Fruit fly (Drosophila melanogaster) whole organism, embryonic: ENCODE results near the gene Strip.

Experiments
- B-H2 ChIP-seq: fragments of 200-800 bp; sonication (Bioruptor generic); optimal IDR thresholded peaks from 2 replicates; lab custom pipeline; 2018; ENCODE audit warnings: missing biosample characterization, mild to moderate bottlenecking, missing genetic modification characterization
- CG10959 ChIP-seq: fragments of 200-800 bp; sonication (Bioruptor generic); IDR thresholded peaks from 2 replicates; pipeline ENCODE4 v1.3.6; 2022; ENCODE audit warnings: missing biosample characterization, missing genetic modification characterization
- CG12299 ChIP-seq: fragments of 200-800 bp; sonication (Bioruptor generic); optimal IDR thresholded peaks from 2 replicates; lab custom pipeline; 2018; ENCODE audit warnings: missing biosample characterization, mild to moderate bottlenecking, missing genetic modification characterization
- CG13424 ChIP-seq: fragments of 200-800 bp; sonication (Bioruptor generic); optimal IDR thresholded peaks from 2 replicates; lab custom pipeline; 2019; ENCODE audit warnings: missing biosample characterization, mild to moderate bottlenecking, missing genetic modification characterization, moderate library complexity
- CG14441 ChIP-seq: fragments of 200-800 bp; sonication (Bioruptor generic); IDR thresholded peaks from 2 replicates; pipeline ENCODE4 v1.3.6; 2022; ENCODE audit warnings: missing biosample characterization, missing genetic modification characterization
- CG15011 ChIP-seq: fragments of 200-800 bp; sonication (Bioruptor generic); optimal IDR thresholded peaks from 3 replicates; lab custom pipeline; 2018; ENCODE audit warnings: missing biosample characterization, mild to moderate bottlenecking, missing genetic modification characterization
- CG15696 ChIP-seq: fragments of 200-800 bp; sonication (Bioruptor generic); optimal IDR thresholded peaks from 2 replicates; lab custom pipeline; 2019; ENCODE audit warnings: missing biosample characterization, mild to moderate bottlenecking, missing genetic modification characterization, moderate library complexity
- CG1602 ChIP-seq: fragments of 200-800 bp; sonication (Bioruptor generic); optimal IDR thresholded peaks from 3 replicates; lab custom pipeline; 2016; ENCODE audit warnings: missing biosample characterization, missing genetic modification characterization
- CG17359 ChIP-seq: fragments of 200-800 bp; sonication (Bioruptor generic); optimal IDR thresholded peaks from 3 replicates; lab custom pipeline; 2018; ENCODE audit warnings: missing biosample characterization, mild to moderate bottlenecking, missing genetic modification characterization, moderate library complexity
- CG18599 ChIP-seq: fragments of 200-800 bp; sonication (Bioruptor generic); optimal IDR thresholded peaks from 3 replicates; lab custom pipeline; 2017; ENCODE audit warnings: missing biosample characterization, missing genetic modification characterization, mild to moderate bottlenecking, moderate library complexity, missing genetic modification reagents
- CG2120 ChIP-seq: fragments of 200-800 bp; sonication (Bioruptor generic); optimal IDR thresholded peaks from 3 replicates; lab custom pipeline; 2016; ENCODE audit warnings: missing biosample characterization, missing genetic modification characterization
- CG2678 ChIP-seq: fragments of 200-800 bp; sonication (Bioruptor generic); optimal IDR thresholded peaks from 3 replicates; lab custom pipeline; 2019; ENCODE audit warnings: missing biosample characterization, mild to moderate bottlenecking, missing genetic modification characterization, moderate library complexity
- CG32532 ChIP-seq: fragments of 200-800 bp; sonication (Bioruptor generic); IDR thresholded peaks from 2 replicates; pipeline ENCODE4 v1.3.6; 2022; ENCODE audit warnings: missing biosample characterization, missing genetic modification characterization
- CG33557 ChIP-seq: fragments of 200-800 bp; sonication (Bioruptor generic); optimal IDR thresholded peaks from 2 replicates; lab custom pipeline; 2019; ENCODE audit warnings: missing biosample characterization, mild to moderate bottlenecking, missing genetic modification characterization, moderate library complexity
- CG4360 ChIP-seq: fragments of 200-800 bp; sonication (Bioruptor generic); IDR thresholded peaks from 2 replicates; pipeline ENCODE4 v1.3.6; 2022; ENCODE audit warnings: missing biosample characterization, missing genetic modification characterization
- CG43689 ChIP-seq: fragments of 200-800 bp; sonication (Bioruptor generic); IDR thresholded peaks from 2 replicates; pipeline ENCODE4 v1.3.6; 2022; ENCODE audit warnings: missing biosample characterization, missing genetic modification characterization
- CG6854 ChIP-seq: fragments of 200-800 bp; sonication (Bioruptor generic); optimal IDR thresholded peaks from 3 replicates; lab custom pipeline; 2017; ENCODE audit warnings: missing biosample characterization, mild to moderate bottlenecking, missing genetic modification characterization
- CG8290 ChIP-seq, 3 experiments: fragments of 200-800 bp; sonication (Bioruptor generic); optimal IDR thresholded peaks; 2 replicates each; lab custom pipeline; 2016 to 2019; ENCODE audit warnings: missing biosample characterization in 3 of 3, missing genetic modification characterization in 3 of 3, mild to moderate bottlenecking in 2 of 3, moderate library complexity in 1 of 3
- CG8924 ChIP-seq: fragments of 200-800 bp; optimal IDR thresholded peaks from 3 replicates; lab custom pipeline; 2019; ENCODE audit warnings: missing biosample characterization, mild to moderate bottlenecking, missing genetic modification characterization, moderate library complexity
- CG9817 ChIP-seq: fragments of 200-800 bp; sonication (Bioruptor generic); optimal IDR thresholded peaks from 2 replicates; lab custom pipeline; 2018; ENCODE audit warnings: missing biosample characterization, mild to moderate bottlenecking, missing genetic modification characterization, moderate library complexity
- Gug ChIP-seq: fragments of 200-800 bp; sonication (Bioruptor generic); IDR thresholded peaks from 4 replicates; pipeline ENCODE4 v1.3.6; 2022; ENCODE audit warnings: missing biosample characterization, missing genetic modification characterization
- H2.0 ChIP-seq: fragments of 200-800 bp; sonication (Bioruptor generic); IDR thresholded peaks from 2 replicates; pipeline ENCODE4 v1.3.6; 2022; ENCODE audit warnings: missing biosample characterization, missing genetic modification characterization
- Hand ChIP-seq: fragments of 200-800 bp; sonication (Bioruptor generic); optimal IDR thresholded peaks from 2 replicates; lab custom pipeline; 2017; ENCODE audit warnings: mild to moderate bottlenecking, missing biosample characterization, missing genetic modification reagents, missing genetic modification characterization
- MBD-R2 ChIP-seq: fragments of 200-800 bp; sonication (Bioruptor generic); IDR thresholded peaks from 2 replicates; pipeline ENCODE4 v1.3.6; 2022; ENCODE audit warnings: missing biosample characterization, missing genetic modification characterization
- Mrtf ChIP-seq: fragments of 200-800 bp; sonication (Bioruptor generic); IDR thresholded peaks from 3 replicates; pipeline ENCODE4 v1.3.6; 2022; ENCODE audit warnings: missing biosample characterization, missing genetic modification characterization
- Ptx1 ChIP-seq: fragments of 200-800 bp; sonication (Bioruptor generic); IDR thresholded peaks from 2 replicates; pipeline ENCODE4 v1.3.6; 2022; ENCODE audit warnings: missing biosample characterization, missing genetic modification characterization
- Xbp1 ChIP-seq: fragments of 200-800 bp; sonication (Bioruptor generic); optimal IDR thresholded peaks from 3 replicates; lab custom pipeline; 2016; ENCODE audit warnings: missing biosample characterization, mild to moderate bottlenecking, missing genetic modification characterization
- ac ChIP-seq: fragments of 200-800 bp; sonication (Bioruptor generic); optimal IDR thresholded peaks from 3 replicates; lab custom pipeline; 2017; ENCODE audit warnings: missing biosample characterization, mild to moderate bottlenecking, missing genetic modification characterization
- cad ChIP-seq: fragments of >200 bp; optimal IDR thresholded peaks from 2 replicates; lab custom pipeline; 2017; ENCODE audit warnings: missing biosample characterization, missing genetic modification characterization
- cg ChIP-seq: fragments of 200-800 bp; sonication (Bioruptor generic); optimal IDR thresholded peaks from 3 replicates; lab custom pipeline; 2019; ENCODE audit warnings: missing biosample characterization, mild to moderate bottlenecking, missing genetic modification characterization, moderate library complexity
- dmrt11E ChIP-seq: fragments of 200-800 bp; sonication (Bioruptor generic); optimal IDR thresholded peaks from 3 replicates; lab custom pipeline; 2018; ENCODE audit warnings: missing biosample characterization, mild to moderate bottlenecking, missing genetic modification characterization, moderate library complexity
- gcm ChIP-seq: fragments of 200-800 bp; sonication (Bioruptor generic); optimal IDR thresholded peaks from 2 replicates; lab custom pipeline; 2019; ENCODE audit warnings: missing biosample characterization, mild to moderate bottlenecking, missing genetic modification characterization, moderate library complexity
- grau ChIP-seq: fragments of 200-800 bp; optimal IDR thresholded peaks from 3 replicates; lab custom pipeline; 2019; ENCODE audit warnings: missing biosample characterization, mild to moderate bottlenecking, missing genetic modification characterization, moderate library complexity
- jumu ChIP-seq: fragments of 200-800 bp; sonication (Bioruptor generic); optimal IDR thresholded peaks from 3 replicates; lab custom pipeline; 2016; ENCODE audit warnings: missing biosample characterization, missing genetic modification characterization
- lilli ChIP-seq: fragments of 200-800 bp; sonication (Bioruptor generic); optimal IDR thresholded peaks from 3 replicates; lab custom pipeline; 2016; ENCODE audit warnings: missing biosample characterization, missing genetic modification characterization
- lmd ChIP-seq: fragments of 200-800 bp; sonication (Bioruptor generic); IDR thresholded peaks from 2 replicates; pipeline ENCODE4 v1.3.6; 2022; ENCODE audit warnings: missing biosample characterization, missing genetic modification characterization
- luna ChIP-seq: fragments of 200-800 bp; sonication (Bioruptor generic); optimal IDR thresholded peaks from 2 replicates; lab custom pipeline; 2016; ENCODE audit warnings: missing biosample characterization, missing genetic modification characterization
- nom ChIP-seq: fragments of 200-800 bp; sonication (Bioruptor generic); optimal IDR thresholded peaks from 2 replicates; lab custom pipeline; 2017; ENCODE audit warnings: missing biosample characterization, missing genetic modification characterization, mild to moderate bottlenecking, moderate library complexity, missing genetic modification reagents
- onecut ChIP-seq: fragments of 200-800 bp; sonication (Bioruptor generic); IDR thresholded peaks from 2 replicates; pipeline ENCODE4 v1.3.6; 2022; ENCODE audit warnings: missing biosample characterization, missing genetic modification characterization
- pan ChIP-seq, 4 experiments: fragments of >200 bp in 3 of 4; fragments of 200-800 bp in 1 of 4; sonication (Bioruptor generic) in 1 of 4; optimal IDR thresholded peaks in 3 of 4; IDR thresholded peaks in 1 of 4; 2 replicates each; pipeline versions ENCODE4 v1.3.6 to Lab custom; 2017 to 2022; ENCODE audit warnings: missing biosample characterization in 2 of 4, missing genetic modification characterization in 2 of 4, mixed read lengths in 1 of 4
- pb ChIP-seq: fragments of 200-800 bp; sonication (Bioruptor generic); optimal IDR thresholded peaks from 3 replicates; lab custom pipeline; 2016; ENCODE audit warnings: missing biosample characterization, missing genetic modification characterization
- pho ChIP-seq: fragments of 200-800 bp; sonication (Bioruptor generic); optimal IDR thresholded peaks from 2 replicates; lab custom pipeline; 2016; ENCODE audit warnings: missing biosample characterization, missing genetic modification characterization
- sens ChIP-seq: fragments of 200-800 bp; sonication (Bioruptor generic); peaks from one replicate; lab custom pipeline; 2016; ENCODE audit warnings: missing biosample characterization, missing genetic modification characterization
- stwl ChIP-seq: fragments of 200-800 bp; sonication (Bioruptor generic); optimal IDR thresholded peaks from 3 replicates; lab custom pipeline; 2018; ENCODE audit warnings: missing biosample characterization, mild to moderate bottlenecking, missing genetic modification characterization, moderate library complexity
- toy ChIP-seq: fragments of 200-800 bp; sonication (Bioruptor generic); IDR thresholded peaks from 2 replicates; pipeline ENCODE4 v1.3.6; 2022; ENCODE audit warnings: missing biosample characterization, missing genetic modification characterization
- tx ChIP-seq: fragments of 200-800 bp; sonication (Bioruptor generic); optimal IDR thresholded peaks from 2 replicates; lab custom pipeline; 2016; ENCODE audit warnings: missing biosample characterization, missing genetic modification characterization
- wdn ChIP-seq: fragments of 200-800 bp; sonication (Bioruptor generic); IDR thresholded peaks from 2 replicates; pipeline ENCODE4 v1.3.6; 2022; ENCODE audit warnings: missing biosample characterization, missing genetic modification characterization
- zen ChIP-seq: fragments of 200-800 bp; sonication (Bioruptor generic); optimal IDR thresholded peaks from 3 replicates; lab custom pipeline; 2018; ENCODE audit warnings: missing biosample characterization, mild to moderate bottlenecking, missing genetic modification characterization, moderate library complexity

Strip gene

dm6 chr3L:3319992-3320732 is 8.5 kb downstream of the Strip start (continued):
- TF ChIP-seq stwl (tag; lab: Kevin White, UChicago) (no peak), CG43689 (GFP tag; lab: Robert Waterston, UW) (no peak), gcm (GFP tag; lab: Kevin White, UChicago) (no peak), zen (tag; lab: Kevin White, UChicago) (no peak), CG32532 (GFP tag; lab: Robert Waterston, UW) (peak; percentile 66), wdn (GFP tag; lab: Robert Waterston, UW) (0 out of 2 replicates have a peak, but pooled peaks have one; percentile 18), CG18599 (peak; percentile 69), CG15696 (tag; lab: Kevin White, UChicago) (no peak), cg (GFP tag; lab: Kevin White, UChicago) (no peak), CG9817 (tag; lab: Kevin White, UChicago) (peak; percentile 4), MBD-R2 (GFP tag; lab: Robert Waterston, UW) (peak; percentile 12; the same call in 1 of the 2 replicates), CG13424 (tag; lab: Kevin White, UChicago) (peak; percentile 3), dmrt11E (tag; lab: Kevin White, UChicago) (no peak), CG1602 (no peak), onecut (peak; percentile 15; the same call in 1 of the 2 replicates), pb (GFP tag; lab: Kevin White, UChicago) (no peak), CG10959 (GFP tag; lab: Robert Waterston, UW) (no peak), CG8290 (GFP tag; optimal IDR thresholded peaks at IDR 0.05; lab: Kevin White, UChicago) (no peak), CG8290 (tag; optimal IDR thresholded peaks at IDR 0.05; lab: Kevin White, UChicago) (peak in 1 of 2 experiments; percentile 75), Gug (GFP tag; lab: Robert Waterston, UW) (peak; percentile 6; the same call in 1 of the 4 replicates), ac (no peak), pho (GFP tag; lab: Kevin White, UChicago) (peak; percentile 2), CG2120 (GFP tag; lab: Kevin White, UChicago) (peak; percentile 56), CG12299 (no peak), sens (peak; percentile 75), jumu (GFP tag; lab: Kevin White, UChicago) (peak; percentile 10), B-H2 (GFP tag; lab: Kevin White, UChicago) (no peak), Mrtf (GFP tag; lab: Robert Waterston, UW) (no peak), lmd (GFP tag; lab: Robert Waterston, UW) (peak; percentile 19; the same call in 1 of the 2 replicates), Ptx1 (GFP tag; lab: Robert Waterston, UW) (peak; percentile 38; the same call in 1 of the 2 replicates), toy (no peak), pan (optimal IDR thresholded peaks at IDR 0.05; lab: Kevin White, UChicago) (no peak), pan (GFP tag; optimal IDR thresholded peaks at IDR 0.05 in 1 of 2, IDR thresholded peaks at IDR 0.05 in 1 of 2) (peak in 1 of 2 experiments; percentile 47), Xbp1 (GFP tag; lab: Kevin White, UChicago) (peak; percentile 43), CG14441 (GFP tag; lab: Robert Waterston, UW) (peak; percentile 43; the same call in 1 of the 2 replicates), CG4360 (no peak), CG17359 (tag; lab: Kevin White, UChicago) (no peak), CG33557 (no peak), lilli (GFP tag; lab: Kevin White, UChicago) (peak; percentile 50), tx (no peak), luna (GFP tag; lab: Kevin White, UChicago) (peak; percentile 21), CG6854 (GFP tag; lab: Kevin White, UChicago) (no peak), CG15011 (GFP tag; lab: Kevin White, UChicago) (no peak), cad (GFP tag; lab: Kevin White, UChicago) (no peak), CG2678 (peak; percentile 36), Hand (GFP tag; lab: Kevin White, UChicago) (no peak), H2.0 (GFP tag; lab: Robert Waterston, UW) (no peak), nom (GFP tag; lab: Kevin White, UChicago) (no peak), CG8924 (tag; lab: Kevin White, UChicago) (peak; percentile 12), grau (tag; lab: Kevin White, UChicago) (peak; percentile 95)
